Worm (Caenorhabditis elegans): Measurements from ENCODE around the gene alh-6.

DNA sequence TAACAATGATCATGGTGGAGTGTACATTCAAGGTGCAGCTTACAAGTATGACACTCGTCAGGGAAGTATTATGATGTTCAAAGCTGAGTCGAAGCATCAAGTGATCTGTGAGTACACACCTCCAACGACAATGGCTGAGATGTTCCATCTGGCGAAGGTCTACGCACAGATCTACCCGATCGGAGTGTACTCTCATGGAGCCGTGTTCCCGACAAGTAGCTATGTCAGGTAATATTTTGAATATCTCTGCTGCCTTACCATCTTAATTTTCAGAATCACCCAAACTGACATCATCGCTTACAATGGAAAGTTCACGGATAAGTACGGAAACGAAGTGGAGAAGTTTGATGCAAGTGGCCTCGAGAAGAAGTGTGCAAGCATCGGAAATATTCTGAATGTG, 53.2 kb downstream of the alh-6 start:
- TF ChIP-seq hnd-1 (tag; optimal IDR thresholded peaks at IDR 0.05) (no peak), pes-1 (GFP tag; IDR thresholded peaks at IDR 0.05) (no peak), ama-1 (optimal IDR thresholded peaks at IDR 0.05) (no peak), hmbx-1 (tag; optimal IDR thresholded peaks at IDR 0.05) (no peak), sea-1 (GFP tag; conservative IDR thresholded peaks at IDR 0.05) (no peak), tbx-11 (GFP tag; IDR thresholded peaks at IDR 0.05) (no peak), B0310.2 (tag; optimal IDR thresholded peaks at IDR 0.05) (no peak), F13C5.2 (tag; optimal IDR thresholded peaks at IDR 0.05) (no peak), tbx-37 (GFP tag; conservative IDR thresholded peaks at IDR 0.05) (no peak), ets-7 (tag; optimal IDR thresholded peaks at IDR 0.05) (no peak), ceh-13 (GFP tag; optimal IDR thresholded peaks at IDR 0.05) (no peak), flt-1 (GFP tag; IDR thresholded peaks at IDR 0.05) (no peak), tra-4 (tag; optimal IDR thresholded peaks at IDR 0.05) (no peak)

All from whole organism, early embryonic.